Worm (Caenorhabditis elegans): ENCODE data around the gene R02F2.5.

R02F2.5 gene

DNA sequence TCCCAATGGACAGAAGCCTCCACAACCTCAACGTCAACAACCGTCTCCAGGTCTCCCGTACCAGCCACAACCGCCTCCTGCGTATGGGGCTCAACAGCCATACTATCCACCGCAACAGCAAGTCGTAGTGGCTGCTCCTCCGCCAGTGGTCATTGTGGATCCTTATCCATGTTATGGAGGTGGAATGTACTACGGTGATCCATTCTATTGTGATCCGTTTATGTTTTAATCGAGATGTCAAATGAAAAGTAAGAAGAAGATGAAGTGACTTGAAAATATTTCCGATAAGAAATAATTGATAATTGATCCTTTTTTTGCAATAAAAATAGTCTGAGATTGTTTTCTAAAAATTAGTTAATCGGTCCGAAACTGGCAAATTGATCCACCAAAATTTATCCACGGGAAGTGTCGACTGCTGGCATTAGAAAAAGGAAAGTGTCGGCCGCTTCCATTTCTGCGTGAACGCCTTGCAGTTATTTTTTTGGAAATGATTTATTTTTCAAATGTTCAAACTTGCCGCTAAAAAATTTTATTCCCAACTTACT, at the start of gene R02F2.5, which contains the start of gene R02F2.6:
R02F2.5 (plus strand) TSS at position 495 of the 545 bp plus-strand sequence.
R02F2.6 (minus strand) TSS at position 101 of the 545 bp plus-strand sequence.
- 0 out of 2 replicates have a peak, but pooled peaks have one; percentile 2 for TF ChIP-seq zfh-2 (GFP tag; conservative IDR thresholded peaks at IDR 0.05)
- no peak for TF ChIP-seq F57C9.4 (tag; optimal IDR thresholded peaks at IDR 0.05)
- peak; percentile 15 for TF ChIP-seq snpc-1.1 (tag; optimal IDR thresholded peaks at IDR 0.05; ENCODE audit: insufficient read depth)

DNA sequence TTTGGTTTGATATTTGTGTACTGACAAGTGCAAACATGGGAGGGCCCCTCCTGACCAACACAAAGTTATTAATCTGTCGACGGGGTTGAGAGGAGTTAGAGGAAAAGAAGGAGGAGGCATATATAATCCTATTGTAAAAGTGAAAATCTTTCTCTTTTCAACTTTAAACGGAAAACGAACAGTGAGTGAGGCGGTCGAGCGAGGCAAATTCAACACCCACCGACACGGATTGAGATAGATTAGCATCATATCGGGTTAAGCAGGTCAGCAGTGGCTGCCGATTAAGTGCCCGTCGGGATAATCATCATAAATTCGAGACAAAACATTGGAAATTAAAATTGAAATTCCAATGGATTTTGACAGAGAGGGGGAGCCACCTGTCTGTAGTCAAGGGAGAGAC, 42.8 kb upstream of the R02F2.5 start:
- TF ChIP-seq him-1 (tag; optimal IDR thresholded peaks at IDR 0.05), result no peak
- TF ChIP-seq aptf-3 (GFP tag; IDR thresholded peaks at IDR 0.05), result no peak
- no peak for TF ChIP-seq bed-1 (GFP tag; IDR thresholded peaks at IDR 0.05)
- no peak for TF ChIP-seq F49E8.2 (tag; optimal IDR thresholded peaks at IDR 0.05; ENCODE audit: insufficient read depth)
- TF ChIP-seq sdz-38 (tag; optimal IDR thresholded peaks at IDR 0.05), result no peak
- TF ChIP-seq cebp-1 (GFP tag; IDR thresholded peaks at IDR 0.05), result no peak
- no peak for TF ChIP-seq cebp-1 (tag; optimal IDR thresholded peaks at IDR 0.05)
- TF ChIP-seq dpl-1 (GFP tag; optimal IDR thresholded peaks at IDR 0.05), result no peak
- TF ChIP-seq lin-54 (GFP tag; optimal IDR thresholded peaks at IDR 0.05), result no peak
- TF ChIP-seq ztf-18 (tag; optimal IDR thresholded peaks at IDR 0.05), result no peak
- TF ChIP-seq aptf-2 (GFP tag; conservative IDR thresholded peaks at IDR 0.05), result no peak
- no peak for TF ChIP-seq ceh-40 (GFP tag; IDR thresholded peaks at IDR 0.05)
- TF ChIP-seq F57A8.1 (GFP tag; optimal IDR thresholded peaks at IDR 0.05), result no peak
- TF ChIP-seq gei-17 (GFP tag; optimal IDR thresholded peaks at IDR 0.05), result no peak
- no peak for TF ChIP-seq tlf-1 (GFP tag; optimal IDR thresholded peaks at IDR 0.05)

DNA sequence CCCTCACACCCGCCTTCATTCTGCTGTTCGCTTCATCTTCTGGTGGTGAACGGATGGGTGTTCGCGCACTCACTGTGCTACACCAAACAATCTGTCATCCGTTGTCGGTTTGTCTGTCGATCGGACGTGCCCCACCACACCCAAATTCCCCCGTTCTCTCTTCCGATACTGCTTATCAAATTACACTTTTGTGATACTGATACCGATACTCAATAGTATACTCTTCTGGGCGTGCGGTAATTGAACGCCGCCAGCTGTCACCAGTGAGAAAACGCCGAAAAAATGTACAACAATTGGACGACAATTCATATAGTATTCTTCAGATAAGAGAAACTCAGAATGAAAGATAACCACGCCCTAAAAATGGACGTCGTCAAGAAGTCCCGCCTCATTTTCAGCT, 41.1 kb upstream of the R02F2.5 start:
- TF ChIP-seq nfyb-1 (GFP tag; IDR thresholded peaks at IDR 0.05) (no peak), nhr-80 (tag; optimal IDR thresholded peaks at IDR 0.05) (peak; percentile 67), T26A5.8 (tag; optimal IDR thresholded peaks at IDR 0.05) (no peak), die-1 (tag; optimal IDR thresholded peaks at IDR 0.05) (no peak), ztf-28 (GFP tag; IDR thresholded peaks at IDR 0.05) (0 out of 2 replicates have a peak, but pooled peaks have one; percentile 4), efl-1 (GFP tag; optimal IDR thresholded peaks at IDR 0.05) (no peak)

DNA sequence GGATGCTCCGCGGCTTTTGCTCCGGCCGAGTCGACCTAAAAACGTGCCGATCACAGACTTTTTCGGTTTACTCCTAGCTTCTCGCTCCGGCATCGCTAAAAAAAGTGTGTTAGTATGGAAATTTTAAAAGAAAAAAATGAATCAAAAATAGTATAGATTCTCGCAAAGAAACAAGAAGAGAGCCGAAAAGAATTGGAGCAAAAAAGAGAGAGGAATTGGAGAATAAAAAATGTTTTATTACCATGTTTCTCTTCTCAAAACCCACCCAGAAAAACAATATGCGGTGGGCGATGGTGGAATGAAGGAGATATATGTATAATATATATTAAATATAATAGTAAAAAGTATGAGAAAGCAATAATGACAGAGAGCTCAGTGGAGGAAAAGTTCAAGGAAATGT, 38.6 kb upstream of the R02F2.5 start, which contains the start of gene W03A5.6:
W03A5.6 (minus strand) TSS at position 101 of the 400 bp plus-strand sequence.
- TF ChIP-seq ekl-4 (GFP tag; IDR thresholded peaks at IDR 0.05) (no peak), aptf-2 (GFP tag; conservative IDR thresholded peaks at IDR 0.05) (no peak), madf-6 (GFP tag; IDR thresholded peaks at IDR 0.05) (no peak)

DNA sequence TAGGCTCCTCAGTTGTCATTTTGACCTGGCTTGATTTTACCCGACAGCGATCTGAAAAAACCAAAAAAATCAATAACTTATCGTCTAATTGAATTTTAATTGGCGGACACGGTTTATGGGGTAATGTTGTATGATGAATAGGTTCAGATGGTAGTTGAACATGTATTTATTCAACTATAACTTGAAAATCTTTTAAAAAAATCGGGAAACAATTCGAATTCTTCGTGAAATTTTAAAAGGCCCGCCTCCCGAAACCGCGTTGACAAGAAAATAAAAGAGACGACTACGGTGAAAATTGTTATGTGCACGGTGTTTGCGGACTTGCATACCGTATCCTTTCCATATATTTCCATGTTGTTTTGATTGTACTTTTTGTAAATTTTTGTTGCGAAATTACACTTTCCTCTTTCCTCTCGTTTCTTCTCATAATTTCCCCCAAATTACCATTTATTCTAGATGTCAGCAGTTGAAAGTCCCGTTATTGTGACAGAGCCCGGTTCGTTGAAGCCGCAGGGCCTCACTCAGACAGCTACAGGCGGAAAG, 36.3 kb upstream of the R02F2.5 start, which contains the start of the genes T24G10.2 and disl-2:
T24G10.2 (minus strand) TSS at position 51 of the 543 bp plus-strand sequence.
disl-2 (plus strand) TSS at position 457 of the 543 bp plus-strand sequence.
- TF ChIP-seq gei-17 (GFP tag; optimal IDR thresholded peaks at IDR 0.05), result no peak
- TF ChIP-seq tlf-1 (GFP tag; optimal IDR thresholded peaks at IDR 0.05), result no peak
- TF ChIP-seq attf-5 (GFP tag; optimal IDR thresholded peaks at IDR 0.05), result peak; percentile 76
- TF ChIP-seq K12H6.12 (tag; optimal IDR thresholded peaks at IDR 0.05), result peak; percentile 15
- 0 out of 2 replicates have a peak, but pooled peaks have one; percentile 22 for TF ChIP-seq F33H1.4 (GFP tag; IDR thresholded peaks at IDR 0.05)
- 0 out of 2 replicates have a peak, but pooled peaks have one; percentile 16 for TF ChIP-seq dox-1 (GFP tag; IDR thresholded peaks at IDR 0.05)
- TF ChIP-seq lin-35 (GFP tag; optimal IDR thresholded peaks at IDR 0.05), result peak in 1 of 3 experiments; percentile 27
- peak; percentile 10 for TF ChIP-seq dpl-1 (GFP tag; optimal IDR thresholded peaks at IDR 0.05)
- TF ChIP-seq lsl-1 (GFP tag; optimal IDR thresholded peaks at IDR 0.05), result peak; percentile 86
- TF ChIP-seq nhr-27 (tag; optimal IDR thresholded peaks at IDR 0.05), result no peak
- TF ChIP-seq lin-54 (GFP tag; optimal IDR thresholded peaks at IDR 0.05), result peak; percentile 17
- TF ChIP-seq ztf-6 (GFP tag; IDR thresholded peaks at IDR 0.05), result no peak
- no peak for TF ChIP-seq F10E7.11 (tag; optimal IDR thresholded peaks at IDR 0.05)
- TF ChIP-seq zfh-2 (GFP tag; conservative IDR thresholded peaks at IDR 0.05), result no peak
- peak; percentile 81 for TF ChIP-seq cebp-1 (GFP tag; IDR thresholded peaks at IDR 0.05)
- TF ChIP-seq cebp-1 (tag; optimal IDR thresholded peaks at IDR 0.05), result peak; percentile 92
- TF ChIP-seq Y95B8A.8 (GFP tag; IDR thresholded peaks at IDR 0.05), result no peak
- TF ChIP-seq F23B12.7 (tag; optimal IDR thresholded peaks at IDR 0.05; ENCODE audit: insufficient read depth), result peak; percentile 25
- TF ChIP-seq nfya-1 (tag; optimal IDR thresholded peaks at IDR 0.05; ENCODE audit: borderline replicate concordance, insufficient read depth), result no peak

Data from whole organism, young adult.